Fruit fly (Drosophila melanogaster) S2 (cell line): ENCODE results near the gene Rab9.

Experiments used
- CG8478 ChIP-seq: fragments of >200 bp; optimal IDR thresholded peaks from 2 replicates; lab custom pipeline; 2018
- CTCF ChIP-seq, 2 experiments: fragments of >200 bp; optimal IDR thresholded peaks; 2 replicates each; lab custom pipeline; 2018

Gene Rab9

DNA sequence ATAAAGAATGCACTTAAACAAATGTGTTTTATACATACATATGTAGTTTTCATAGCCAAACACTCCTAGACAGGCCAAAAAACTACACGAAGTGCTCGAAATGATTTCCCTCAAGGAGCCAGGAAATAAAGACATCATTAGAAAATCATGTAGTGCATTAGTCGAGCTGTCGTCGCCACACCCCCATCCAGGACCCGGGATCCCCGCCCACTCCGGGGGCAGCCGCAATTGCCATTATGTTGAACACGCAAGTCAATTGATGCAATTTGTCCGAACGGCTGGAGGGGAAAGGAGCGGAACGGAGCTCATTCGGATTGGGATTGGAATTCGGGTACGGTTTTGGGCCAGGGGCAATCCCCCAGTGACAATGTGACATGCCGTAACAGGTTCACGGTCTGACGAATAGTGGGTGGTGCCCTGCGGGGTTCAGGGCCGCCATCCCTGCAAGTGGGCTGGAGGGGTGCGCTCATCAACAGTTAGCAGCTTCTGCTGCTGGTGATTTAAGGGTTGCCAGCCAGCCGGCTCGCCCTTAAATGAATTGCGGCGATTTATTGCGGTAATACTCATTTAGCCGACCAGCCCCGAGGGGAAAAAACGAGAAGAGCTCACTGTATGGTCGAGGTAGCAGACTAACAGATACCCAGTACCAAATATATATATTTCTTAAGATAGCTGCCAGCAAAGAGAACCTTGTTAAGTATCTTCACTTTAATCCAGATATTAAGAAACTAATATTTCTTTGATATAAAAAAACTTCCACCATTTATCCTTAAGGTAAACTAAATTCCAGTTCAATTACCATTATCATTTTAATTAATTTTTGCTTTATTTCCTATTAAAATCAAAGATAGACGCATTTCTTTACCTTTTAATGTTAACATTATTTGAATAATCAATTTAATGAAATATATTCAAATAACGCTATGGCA is 48.3 kb downstream of the Rab9 start:
- no peak for TF ChIP-seq CG8478
- no peak for TF ChIP-seq CTCF (optimal IDR thresholded peaks at IDR 0.05; lab: Kevin White, UChicago)

DNA sequence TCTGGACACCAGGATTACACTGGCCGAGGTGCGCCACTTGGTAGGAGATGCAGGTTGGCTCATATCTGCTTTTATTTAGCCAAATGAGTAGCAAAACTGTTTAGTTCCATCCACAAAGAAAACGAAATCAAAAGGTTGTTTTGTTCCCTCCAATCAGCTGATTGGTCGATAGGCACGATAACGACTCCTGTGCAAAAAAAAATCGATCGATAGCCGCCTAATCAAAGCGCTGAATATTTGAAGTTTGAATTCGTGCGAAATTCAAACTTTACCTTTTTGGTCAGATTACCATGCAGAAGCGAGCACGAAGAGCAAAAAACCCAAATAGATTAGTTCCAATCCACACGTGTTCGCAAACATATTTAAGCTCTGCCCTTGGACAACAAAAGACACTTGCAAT is 52.2 kb downstream of the Rab9 start, which contains the start of the genes CG10195 and CG13084:
TSS of gene CG10195 (minus strand) at position 167 of the 400 bp plus-strand sequence.
TSS of gene CG13084 (plus strand) at position 392 of the 400 bp plus-strand sequence.
- no peak for TF ChIP-seq CTCF (optimal IDR thresholded peaks at IDR 0.05; lab: Kevin White, UChicago)
- TF ChIP-seq CG8478, result no peak
